Worm (Caenorhabditis elegans) whole organism, L2 larva: ENCODE results near the gene R07E5.19.

ENCODE experiments used
- R02D3.7 ChIP-seq: fragments of 150-350 bp; optimal IDR thresholded peaks from 2 replicates; lab custom pipeline; 2014; ENCODE audit warnings: missing biosample characterization, missing genetic modification characterization
- aly-2 ChIP-seq: fragments of 150-350 bp; optimal IDR thresholded peaks from 2 replicates; lab custom pipeline; 2014; ENCODE audit warnings: missing biosample characterization, missing genetic modification characterization
- lin-39 ChIP-seq: fragments of 150-350 bp; optimal IDR thresholded peaks from 2 replicates; lab custom pipeline; 2014; ENCODE audit warnings: missing biosample characterization, missing genetic modification reagents, missing genetic modification characterization
- nhr-12 ChIP-seq: fragments of 150-350 bp; optimal IDR thresholded peaks from 2 replicates; lab custom pipeline; 2014; ENCODE audit warnings: missing biosample characterization, missing genetic modification characterization
- nhr-237 ChIP-seq: fragments of 150-350 bp; optimal IDR thresholded peaks from 2 replicates; lab custom pipeline; 2014; ENCODE audit warnings: missing biosample characterization, missing genetic modification characterization
- nhr-25 ChIP-seq: fragments of 150-350 bp; sonication (generic microtip); optimal IDR thresholded peaks from 3 replicates; lab custom pipeline; 2014; ENCODE audit warnings: missing biosample characterization, missing genetic modification characterization
- snpc-4 ChIP-seq: fragments of 150-350 bp; optimal IDR thresholded peaks from 2 replicates; lab custom pipeline; 2014; ENCODE audit warnings: missing biosample characterization, missing genetic modification characterization
- ztf-11 ChIP-seq: sonication (generic microtip); optimal IDR thresholded peaks from 2 replicates; lab custom pipeline; 2017; ENCODE audit warnings: missing biosample characterization, missing genetic modification characterization

DNA sequence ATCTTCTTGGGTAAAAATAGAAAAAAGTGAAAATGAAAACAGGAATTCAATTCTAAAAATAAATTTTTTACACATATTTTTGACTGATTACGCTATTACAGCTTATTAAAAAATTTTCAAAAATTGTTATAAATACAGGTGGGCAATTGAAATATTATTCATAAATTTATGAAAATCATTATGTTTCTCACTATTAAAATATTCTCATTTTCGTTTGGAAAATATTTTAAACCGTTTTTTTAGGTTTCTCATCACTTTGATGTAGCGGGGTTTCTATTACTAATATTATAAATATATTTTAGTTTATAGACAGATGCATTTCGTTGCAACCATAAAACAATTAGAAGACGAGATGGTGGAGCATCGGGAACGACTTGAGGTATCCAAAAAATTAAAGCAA is 20.7 kb downstream of the R07E5.19 start, which contains the start of gene R07E5.5:
- no peak for TF ChIP-seq aly-2 (tag; lab: Kevin White, UChicago)
- TF ChIP-seq snpc-4 (tag; lab: Kevin White, UChicago) = no peak
- no peak for TF ChIP-seq nhr-237 (tag; lab: Kevin White, UChicago)
- no peak for TF ChIP-seq lin-39 (tag; lab: Kevin White, UChicago)
- TF ChIP-seq nhr-25 (tag; lab: Kevin White, UChicago) = no peak
- no peak for TF ChIP-seq ztf-11 (tag; lab: Kevin White, UChicago)
- no peak for TF ChIP-seq R02D3.7
- TF ChIP-seq nhr-12 = no peak
